Fruit fly (Drosophila melanogaster) whole organism, wandering third instar larva: ENCODE data around the gene sens.

Experiments used
- Abd-B ChIP-seq: fragments of >200 bp; optimal IDR thresholded peaks from 2 replicates; lab custom pipeline; 2017; ENCODE audit warnings: missing biosample characterization, missing genetic modification characterization
- CG32264 ChIP-seq: fragments of 200-800 bp; sonication (Bioruptor generic); optimal IDR thresholded peaks from 2 replicates; lab custom pipeline; 2016; ENCODE audit warnings: missing biosample characterization, missing genetic modification characterization
- CrebA ChIP-seq: fragments of 200-800 bp; sonication (Bioruptor generic); optimal IDR thresholded peaks from 2 replicates; lab custom pipeline; 2016; ENCODE audit warnings: missing biosample characterization, mild to moderate bottlenecking, missing genetic modification characterization, borderline replicate concordance
- Dfd ChIP-seq: fragments of >200 bp; optimal IDR thresholded peaks from 2 replicates; lab custom pipeline; 2017; ENCODE audit warnings: missing biosample characterization, missing genetic modification characterization
- Dif ChIP-seq: fragments of 200-275, 200-300 bp; sonication (Bioruptor generic); optimal IDR thresholded peaks from 2 replicates; lab custom pipeline; 2018; ENCODE audit warnings: missing biosample characterization, missing genetic modification characterization; ENCODE audit not compliant: partially characterized antibody
- GATAd ChIP-seq: sonication (Bioruptor generic); optimal IDR thresholded peaks from 2 replicates; lab custom pipeline; 2016; ENCODE audit warnings: missing biosample characterization, missing genetic modification characterization
- HLH106 ChIP-seq: fragments of 200-800 bp; optimal IDR thresholded peaks from 3 replicates; lab custom pipeline; 2019; ENCODE audit warnings: missing biosample characterization, mild to moderate bottlenecking, missing genetic modification characterization, moderate library complexity
- Hr78 ChIP-seq: fragments of >200 bp; optimal IDR thresholded peaks from 2 replicates; lab custom pipeline; 2017; ENCODE audit warnings: missing biosample characterization, missing genetic modification characterization
- Mio ChIP-seq: sonication (Bioruptor generic); optimal IDR thresholded peaks from 2 replicates; lab custom pipeline; 2016; ENCODE audit warnings: missing biosample characterization, missing genetic modification characterization
- N ChIP-seq: fragments of >200 bp; optimal IDR thresholded peaks from 2 replicates; lab custom pipeline; 2018; ENCODE audit warnings: missing biosample characterization, missing external identifiers, missing genetic modification characterization
- OdsH ChIP-seq: fragments of 200-800 bp; sonication (Bioruptor generic); optimal IDR thresholded peaks from 2 replicates; lab custom pipeline; 2016; ENCODE audit warnings: missing biosample characterization, mild to moderate bottlenecking, missing genetic modification characterization
- Sp1 ChIP-seq: fragments of 200-800 bp; sonication (Bioruptor generic); optimal IDR thresholded peaks from 3 replicates; lab custom pipeline; 2019; ENCODE audit warnings: missing biosample characterization, mild to moderate bottlenecking, missing genetic modification characterization, moderate library complexity
- Vsx2 ChIP-seq: fragments of 200-300, 225-300 bp; sonication (Bioruptor generic); optimal IDR thresholded peaks from 2 replicates; lab custom pipeline; 2018; ENCODE audit warnings: missing biosample characterization, missing genetic modification characterization; ENCODE audit not compliant: partially characterized antibody
- br ChIP-seq: fragments of 200-800 bp; sonication (Bioruptor generic); optimal IDR thresholded peaks from 2 replicates; lab custom pipeline; 2016; ENCODE audit warnings: missing biosample characterization, missing genetic modification characterization
- brk ChIP-seq: fragments of 200-800 bp; sonication (Bioruptor generic); optimal IDR thresholded peaks from 2 replicates; lab custom pipeline; 2016; ENCODE audit warnings: missing biosample characterization, mild to moderate bottlenecking, missing genetic modification characterization
- dl ChIP-seq, 2 experiments: fragments of 175-275, 200-275 bp in 1 of 2; fragments of 200-275 bp in 1 of 2; sonication (Bioruptor generic); optimal IDR thresholded peaks; lab custom pipeline; 2018; ENCODE audit warnings: mild to moderate bottlenecking in 2 of 2, missing biosample characterization in 2 of 2, missing genetic modification characterization in 2 of 2, moderate library complexity in 2 of 2; ENCODE audit not compliant: partially characterized antibody in 2 of 2, insufficient read depth in 1 of 2
- dmrt93B ChIP-seq: fragments of 200-800 bp; sonication (Bioruptor generic); optimal IDR thresholded peaks from 2 replicates; lab custom pipeline; 2018; ENCODE audit warnings: missing biosample characterization, mild to moderate bottlenecking, missing genetic modification characterization
- ey ChIP-seq: fragments of 200-800 bp; sonication (Bioruptor generic); optimal IDR thresholded peaks from 2 replicates; lab custom pipeline; 2016; ENCODE audit warnings: missing biosample characterization, missing genetic modification characterization
- foxo ChIP-seq, 2 experiments: fragments of 200-800 bp; sonication (Bioruptor generic); optimal IDR thresholded peaks; 2 replicates in 1 of 2; 3 replicates in 1 of 2; lab custom pipeline; 2016 to 2017; ENCODE audit warnings: missing biosample characterization in 2 of 2, missing genetic modification characterization in 2 of 2
- fru ChIP-seq: fragments of 200-800 bp; sonication (Bioruptor generic); optimal IDR thresholded peaks from 3 replicates; lab custom pipeline; 2016; ENCODE audit warnings: missing biosample characterization, mild to moderate bottlenecking, missing genetic modification characterization
- h ChIP-seq: fragments of 200-800 bp; sonication (Bioruptor generic); optimal IDR thresholded peaks from 3 replicates; lab custom pipeline; 2016; ENCODE audit warnings: missing biosample characterization, mild to moderate bottlenecking, missing genetic modification characterization
- pan ChIP-seq: fragments of >200 bp; optimal IDR thresholded peaks from 2 replicates; lab custom pipeline; 2017
- psq ChIP-seq: fragments of 200-800 bp; sonication (Bioruptor generic); optimal IDR thresholded peaks from 3 replicates; lab custom pipeline; 2017; ENCODE audit warnings: missing biosample characterization, mild to moderate bottlenecking, missing genetic modification characterization, moderate library complexity
- rgr ChIP-seq: fragments of 200-800 bp; sonication (Bioruptor generic); optimal IDR thresholded peaks from 3 replicates; lab custom pipeline; 2016; ENCODE audit warnings: missing biosample characterization, mild to moderate bottlenecking, missing genetic modification characterization
- sage ChIP-seq: fragments of 200-800 bp; sonication (Bioruptor generic); optimal IDR thresholded peaks from 2 replicates; lab custom pipeline; 2016; ENCODE audit warnings: missing biosample characterization, mild to moderate bottlenecking, missing genetic modification characterization
- sv ChIP-seq: fragments of 200-800 bp; sonication (Bioruptor generic); optimal IDR thresholded peaks from 3 replicates; lab custom pipeline; 2016; ENCODE audit warnings: missing biosample characterization, missing genetic modification characterization
- tai ChIP-seq: sonication (Bioruptor generic); optimal IDR thresholded peaks from 2 replicates; lab custom pipeline; 2016; ENCODE audit warnings: missing biosample characterization, missing genetic modification characterization
- usp ChIP-seq: fragments of >200 bp; optimal IDR thresholded peaks from 2 replicates; lab custom pipeline; 2017; ENCODE audit warnings: missing biosample characterization, missing genetic modification characterization
- woc ChIP-seq: sonication (Bioruptor generic); optimal IDR thresholded peaks from 2 replicates; lab custom pipeline; 2016; ENCODE audit warnings: missing biosample characterization, mild to moderate bottlenecking, missing genetic modification characterization

Gene sens

dm6 chr3L:13384489-13384888 lies 16.4 kb downstream of the sens start, which contains the start of gene CG14110:
CG14110 (plus strand) TSS chr3L:13384789.
- no peak for TF ChIP-seq Abd-B
- TF ChIP-seq ey (GFP tag; lab: Kevin White, UChicago): no peak
- TF ChIP-seq Mio (GFP tag; lab: Kevin White, UChicago): no peak
- no peak for TF ChIP-seq Vsx2 (GFP tag; lab: Kevin White, UChicago)
- no peak for TF ChIP-seq dl (GFP tag; optimal IDR thresholded peaks at IDR 0.05; lab: Kevin White, UChicago; ENCODE audit: insufficient read depth in 1 of 2, partially characterized antibody in 2 of 2)
- no peak for TF ChIP-seq foxo (GFP tag; optimal IDR thresholded peaks at IDR 0.05; lab: Kevin White, UChicago)
- TF ChIP-seq fru (GFP tag; lab: Kevin White, UChicago): no peak
- no peak for TF ChIP-seq CrebA (GFP tag; lab: Kevin White, UChicago)
- no peak for TF ChIP-seq dmrt93B (GFP tag; lab: Kevin White, UChicago)
- no peak for TF ChIP-seq usp (GFP tag; lab: Kevin White, UChicago)
- TF ChIP-seq N (GFP tag; lab: Kevin White, UChicago): no peak
- TF ChIP-seq Hr78 (GFP tag; lab: Kevin White, UChicago): no peak
- no peak for TF ChIP-seq rgr (GFP tag; lab: Kevin White, UChicago)
- no peak for TF ChIP-seq h (GFP tag; lab: Kevin White, UChicago)
- TF ChIP-seq, all 38 proteins: peak for 0

- TF ChIP-seq dmrt93B (GFP tag; lab: Kevin White, UChicago) (no peak), Mio (GFP tag; lab: Kevin White, UChicago) (no peak), Dif (GFP tag; lab: Kevin White, UChicago) (no peak), ey (GFP tag; lab: Kevin White, UChicago) (no peak), fru (GFP tag; lab: Kevin White, UChicago) (no peak), tai (GFP tag; lab: Kevin White, UChicago) (no peak), GATAd (GFP tag; lab: Kevin White, UChicago) (no peak), Hr78 (GFP tag; lab: Kevin White, UChicago) (no peak), woc (GFP tag; lab: Kevin White, UChicago) (no peak), Sp1 (GFP tag; lab: Kevin White, UChicago) (no peak), CG32264 (GFP tag; lab: Kevin White, UChicago) (no peak), HLH106 (tag; lab: Kevin White, UChicago) (no peak), br (GFP tag; lab: Kevin White, UChicago) (no peak), CrebA (GFP tag; lab: Kevin White, UChicago) (no peak), usp (GFP tag; lab: Kevin White, UChicago) (no peak), psq (GFP tag; lab: Kevin White, UChicago) (no peak), OdsH (no peak), h (GFP tag; lab: Kevin White, UChicago) (no peak)
- TF ChIP-seq, all 38 proteins: peak for 0
Observed at dm6 chr3L:13382061-13382815, 18.7 kb downstream of the sens start, which contains the start of gene ImpL1. ImpL1 (plus strand) TSS chr3L:13382765.

- TF ChIP-seq dmrt93B (GFP tag; lab: Kevin White, UChicago) (no peak), brk (GFP tag; lab: Kevin White, UChicago) (no peak), usp (GFP tag; lab: Kevin White, UChicago) (no peak)
Observed at dm6 chr3L:13381160-13381559, 19.8 kb downstream of the sens start, which contains the start of gene CG14107. CG14107 (minus strand) TSS chr3L:13381346.

- TF ChIP-seq pan: no peak
- no peak for TF ChIP-seq OdsH
- TF ChIP-seq GATAd (GFP tag; lab: Kevin White, UChicago): no peak
- no peak for TF ChIP-seq Dfd (GFP tag; lab: Kevin White, UChicago)
- TF ChIP-seq h (GFP tag; lab: Kevin White, UChicago): no peak
- TF ChIP-seq sage (GFP tag; lab: Kevin White, UChicago): no peak
Observed at dm6 chr3L:13378202-13378601, 22.7 kb downstream of the sens start, which contains the start of gene SNCF. SNCF (plus strand) TSS chr3L:13378583.

- no peak for TF ChIP-seq Abd-B
- TF ChIP-seq sv (GFP tag; lab: Kevin White, UChicago): no peak
- no peak for TF ChIP-seq Vsx2 (GFP tag; lab: Kevin White, UChicago)
- no peak for TF ChIP-seq CrebA (GFP tag; lab: Kevin White, UChicago)
- no peak for TF ChIP-seq h (GFP tag; lab: Kevin White, UChicago)
- TF ChIP-seq ey (GFP tag; lab: Kevin White, UChicago): no peak
- no peak for TF ChIP-seq fru (GFP tag; lab: Kevin White, UChicago)
- no peak for TF ChIP-seq dmrt93B (GFP tag; lab: Kevin White, UChicago)
Observed at dm6 chr3L:13377657-13378056, 23.3 kb downstream of the sens start, which contains the start of gene CG14111. CG14111 (plus strand) TSS chr3L:13377957.
